Worm (Caenorhabditis elegans) whole organism, early embryonic: ENCODE results near the gene F55G11.8.

Experiments
- ama-1 ChIP-seq: fragments of 150-350 bp; optimal IDR thresholded peaks from 2 replicates; lab custom pipeline; 2014
- ceh-36 ChIP-seq: sonication (generic microtip); optimal IDR thresholded peaks from 2 replicates; lab custom pipeline; 2016; ENCODE audit warnings: missing genetic modification characterization, inconsistent platforms, missing compliant biosample characterization

DNA sequence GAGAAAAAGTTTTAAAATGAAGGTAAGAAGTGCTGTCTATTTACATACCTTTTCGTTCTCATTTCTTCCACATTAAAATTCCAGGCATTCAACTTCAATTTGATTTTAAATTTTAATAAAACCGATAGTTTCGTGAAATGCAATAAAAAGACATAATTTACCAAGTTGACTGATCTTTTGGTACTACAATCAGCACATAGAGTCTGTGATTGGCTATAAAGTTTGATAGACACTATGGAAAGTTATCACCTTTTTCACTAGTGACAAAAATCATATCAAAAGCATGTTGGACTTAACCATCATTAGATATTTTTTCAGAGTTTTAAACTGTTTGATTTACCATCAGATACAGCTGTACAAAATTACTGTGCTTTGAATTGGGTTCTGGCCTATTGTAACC is 47.1 kb upstream of the F55G11.8 start, which contains the start of gene srz-15:
- TF ChIP-seq ama-1 (lab: Kevin White, UChicago) (no peak), ceh-36 (tag; lab: Kevin White, UChicago) (no peak)
